Worm (Caenorhabditis elegans) whole organism, L2 larva: ENCODE data around the gene F15B9.8.

Experiments used
- R02D3.7 ChIP-seq: fragments of 150-350 bp; optimal IDR thresholded peaks from 2 replicates; lab custom pipeline; 2014; ENCODE audit warnings: missing biosample characterization, missing genetic modification characterization
- aly-2 ChIP-seq: fragments of 150-350 bp; optimal IDR thresholded peaks from 2 replicates; lab custom pipeline; 2014; ENCODE audit warnings: missing biosample characterization, missing genetic modification characterization
- ama-1 ChIP-seq: fragments of 150-350 bp; optimal IDR thresholded peaks from 2 replicates; lab custom pipeline; 2018; ENCODE audit warnings: inconsistent platforms
- lin-13 ChIP-seq: fragments of 150-350 bp; optimal IDR thresholded peaks from 2 replicates; lab custom pipeline; 2014; ENCODE audit warnings: missing biosample characterization, missing genetic modification reagents, missing genetic modification characterization
- lin-39 ChIP-seq: fragments of 150-350 bp; optimal IDR thresholded peaks from 2 replicates; lab custom pipeline; 2014; ENCODE audit warnings: missing biosample characterization, missing genetic modification reagents, missing genetic modification characterization
- nhr-11 ChIP-seq: fragments of 150-350 bp; optimal IDR thresholded peaks from 2 replicates; lab custom pipeline; 2014; ENCODE audit warnings: missing biosample characterization, missing genetic modification characterization
- sem-4 ChIP-seq: fragments of 150-350 bp; optimal IDR thresholded peaks from 2 replicates; lab custom pipeline; 2014; ENCODE audit warnings: missing biosample characterization, missing genetic modification reagents, missing genetic modification characterization
- snpc-4 ChIP-seq: fragments of 150-350 bp; optimal IDR thresholded peaks from 2 replicates; lab custom pipeline; 2014; ENCODE audit warnings: missing biosample characterization, missing genetic modification characterization
- zag-1 ChIP-seq: fragments of 150-350 bp; optimal IDR thresholded peaks from 2 replicates; lab custom pipeline; 2014; ENCODE audit warnings: missing biosample characterization, missing genetic modification characterization

- TF ChIP-seq sem-4 (tag; lab: Kevin White, UChicago) (no peak), lin-39 (tag; lab: Kevin White, UChicago) (no peak), aly-2 (tag; lab: Kevin White, UChicago) (no peak), snpc-4 (tag; lab: Kevin White, UChicago) (no peak), R02D3.7 (tag; lab: Kevin White, UChicago) (no peak), nhr-11 (tag; lab: Kevin White, UChicago) (no peak), zag-1 (tag; lab: Kevin White, UChicago) (no peak), ama-1 (lab: Kevin White, UChicago) (no peak), lin-13 (no peak)
Observed at ce11 chrV:12964076-12964475, 24.3 kb upstream of the F15B9.8 start, which contains the start of gene srd-35.
